Worm (Caenorhabditis elegans): ENCODE measurements around the gene cln-3.1.
"Not testable (repeated sequence)": the region's sequence is repeated elsewhere in the genome, so short reads cannot be mapped to it uniquely, and the experiment has no call there.

Gene cln-3.1

ce11 chrV:11294393-11294792 is 28.9 kb upstream of the cln-3.1 start, which contains the start of gene T03F7.6:
Gene T03F7.6, plus strand, starts transcription at chrV:11294693.
- TF ChIP-seq die-1 (tag; optimal IDR thresholded peaks at IDR 0.05) (no peak), tbx-9 (tag; optimal IDR thresholded peaks at IDR 0.05; ENCODE audit: borderline replicate concordance) (no peak), madf-10 (tag; optimal IDR thresholded peaks at IDR 0.05) (no peak), mel-28 (tag; optimal IDR thresholded peaks at IDR 0.05; ENCODE audit: borderline replicate concordance) (no peak), B0035.1 (tag; optimal IDR thresholded peaks at IDR 0.05) (no peak), lin-26 (GFP tag; IDR thresholded peaks at IDR 0.05) (no peak)

ce11 chrV:11292682-11293081 is 27.2 kb upstream of the cln-3.1 start:
- TF ChIP-seq snpc-1.1 (tag; optimal IDR thresholded peaks at IDR 0.05; ENCODE audit: insufficient read depth) (peak; percentile 24), ama-1 (optimal IDR thresholded peaks at IDR 0.05) (no peak), ama-1 (GFP tag; optimal IDR thresholded peaks at IDR 0.05) (no peak), snpc-4 (GFP tag; optimal IDR thresholded peaks at IDR 0.05) (peak; percentile 3), snpc-4 (tag; optimal IDR thresholded peaks at IDR 0.05) (peak in 2 of 4 experiments; percentile 68 to 86)

- TF ChIP-seq cebp-1 (GFP tag; IDR thresholded peaks at IDR 0.05) (no peak), cebp-1 (tag; optimal IDR thresholded peaks at IDR 0.05) (no peak), Y79H2A.3 (GFP tag; conservative IDR thresholded peaks at IDR 0.05) (no peak), tbp1 (GFP tag; optimal IDR thresholded peaks at IDR 0.05) (no peak), B0019.2 (GFP tag; conservative IDR thresholded peaks at IDR 0.05) (no peak), ceh-91 (GFP tag; IDR thresholded peaks at IDR 0.05) (no peak), ekl-4 (GFP tag; IDR thresholded peaks at IDR 0.05) (no peak), attf-5 (GFP tag; optimal IDR thresholded peaks at IDR 0.05) (no peak), F49E8.2 (tag; optimal IDR thresholded peaks at IDR 0.05; ENCODE audit: insufficient read depth) (no peak)
Measured at ce11 chrV:11290888-11291287, 25.4 kb upstream of the cln-3.1 start, which contains the start of gene C03E10.1. Gene C03E10.1, plus strand, starts transcription at chrV:11291188.

DNA sequence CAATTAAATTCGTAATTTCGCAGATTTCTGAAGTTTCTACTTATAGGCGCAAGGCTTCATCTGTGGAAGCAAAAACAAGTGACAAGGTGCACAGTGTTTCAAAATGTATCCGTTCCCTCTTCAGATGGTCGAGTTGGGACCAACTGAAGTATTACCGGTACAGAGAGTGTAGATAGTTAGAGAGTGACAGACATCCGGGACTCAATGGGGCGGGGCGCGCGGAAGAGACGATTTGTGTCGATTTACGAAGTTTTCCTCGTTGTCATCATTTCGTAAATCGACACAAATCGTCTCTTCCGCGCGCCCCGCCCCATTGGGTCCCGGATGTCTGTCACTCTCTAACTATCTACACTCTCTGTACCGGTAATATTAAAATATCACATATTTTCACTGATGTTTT is 20.7 kb upstream of the cln-3.1 start, which contains the start of gene C03E10.3:
TSS of gene C03E10.3 (plus strand) at position 301 of the 400 bp plus-strand sequence.
- TF ChIP-seq ets-4 (GFP tag; optimal IDR thresholded peaks at IDR 0.05); ama-1 (optimal IDR thresholded peaks at IDR 0.05); ama-1 (GFP tag; optimal IDR thresholded peaks at IDR 0.05); mcd-1 (GFP tag; IDR thresholded peaks at IDR 0.05): not testable (repeated sequence)

- no peak for TF ChIP-seq Y95B8A.8 (GFP tag; IDR thresholded peaks at IDR 0.05)
- no peak for TF ChIP-seq F57A8.1 (GFP tag; optimal IDR thresholded peaks at IDR 0.05)
- TF ChIP-seq gei-17 (GFP tag; optimal IDR thresholded peaks at IDR 0.05) = no peak
- TF ChIP-seq snpc-3.4 (tag; optimal IDR thresholded peaks at IDR 0.05) = no peak
- TF ChIP-seq chd-7 (tag; optimal IDR thresholded peaks at IDR 0.05) = no peak
- no peak for TF ChIP-seq B0035.1 (tag; optimal IDR thresholded peaks at IDR 0.05)
- no peak for TF ChIP-seq tbx-9 (tag; optimal IDR thresholded peaks at IDR 0.05; ENCODE audit: borderline replicate concordance)
Measured at ce11 chrV:11282272-11282671, 16.8 kb upstream of the cln-3.1 start, which contains the start of gene gly-20. Gene gly-20, plus strand, starts transcription at chrV:11282572.

DNA sequence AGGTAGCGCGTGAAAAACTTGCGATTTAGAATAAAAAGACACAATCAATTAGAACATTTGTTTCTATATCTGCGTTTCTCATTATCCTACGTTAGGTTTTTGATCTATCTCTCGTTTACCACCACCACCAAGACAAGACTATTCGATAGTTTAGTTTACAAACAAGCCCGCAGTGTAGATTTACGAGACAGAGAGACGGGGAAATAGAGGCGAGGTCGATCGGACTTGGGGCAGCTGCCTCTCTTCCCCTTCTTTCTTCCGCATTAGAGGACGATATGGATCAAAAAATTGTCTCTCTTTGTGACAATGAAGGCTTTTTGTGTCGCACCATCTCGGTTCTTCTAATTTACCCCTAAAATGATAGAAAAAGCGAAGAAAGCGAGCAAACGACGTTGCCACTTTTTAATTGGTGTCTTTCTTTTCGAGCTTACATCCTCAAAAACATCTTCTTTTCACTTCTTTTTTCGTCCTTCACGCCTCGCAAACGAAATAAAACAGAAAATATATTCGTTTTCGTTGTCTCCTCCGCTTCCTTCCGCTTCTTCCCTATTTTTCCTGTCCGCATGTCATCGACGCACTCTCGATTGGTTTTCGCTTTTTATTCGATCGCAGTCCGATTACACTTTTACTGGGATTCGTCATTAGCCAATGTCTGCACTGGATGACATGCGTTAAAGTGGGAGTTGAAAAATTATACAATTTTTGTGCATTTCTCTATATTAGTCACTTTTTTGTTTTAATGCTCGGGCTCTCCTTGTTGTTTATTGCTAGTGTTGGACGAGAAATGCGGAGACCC is 16.2 kb upstream of the cln-3.1 start:
- no peak for TF ChIP-seq zim-3 (tag; optimal IDR thresholded peaks at IDR 0.05)
- no peak for TF ChIP-seq ztf-28 (GFP tag; IDR thresholded peaks at IDR 0.05)
- no peak for TF ChIP-seq snpc-1.1 (tag; optimal IDR thresholded peaks at IDR 0.05; ENCODE audit: insufficient read depth)
- TF ChIP-seq ceh-27 (GFP tag; optimal IDR thresholded peaks at IDR 0.05) = no peak
- TF ChIP-seq cebp-2 (GFP tag; IDR thresholded peaks at IDR 0.05) = no peak
- no peak for TF ChIP-seq madf-3 (GFP tag; IDR thresholded peaks at IDR 0.05)
- no peak for TF ChIP-seq hrde-1 (tag; optimal IDR thresholded peaks at IDR 0.05; ENCODE audit: borderline replicate concordance)
- no peak for TF ChIP-seq madf-6 (GFP tag; IDR thresholded peaks at IDR 0.05)
- no peak for TF ChIP-seq F23B12.7 (tag; optimal IDR thresholded peaks at IDR 0.05; ENCODE audit: insufficient read depth)
- TF ChIP-seq tbp1 (GFP tag; optimal IDR thresholded peaks at IDR 0.05) = no peak
- no peak for TF ChIP-seq gei-17 (GFP tag; optimal IDR thresholded peaks at IDR 0.05)
- TF ChIP-seq snpc-1.3 (tag; optimal IDR thresholded peaks at IDR 0.05; ENCODE audit: insufficient read depth) = no peak
- no peak for TF ChIP-seq ztf-22 (GFP tag; optimal IDR thresholded peaks at IDR 0.05)

Measured in whole organism, young adult.